Fruit fly (Drosophila melanogaster): ENCODE data around the gene CG2938.

DNA sequence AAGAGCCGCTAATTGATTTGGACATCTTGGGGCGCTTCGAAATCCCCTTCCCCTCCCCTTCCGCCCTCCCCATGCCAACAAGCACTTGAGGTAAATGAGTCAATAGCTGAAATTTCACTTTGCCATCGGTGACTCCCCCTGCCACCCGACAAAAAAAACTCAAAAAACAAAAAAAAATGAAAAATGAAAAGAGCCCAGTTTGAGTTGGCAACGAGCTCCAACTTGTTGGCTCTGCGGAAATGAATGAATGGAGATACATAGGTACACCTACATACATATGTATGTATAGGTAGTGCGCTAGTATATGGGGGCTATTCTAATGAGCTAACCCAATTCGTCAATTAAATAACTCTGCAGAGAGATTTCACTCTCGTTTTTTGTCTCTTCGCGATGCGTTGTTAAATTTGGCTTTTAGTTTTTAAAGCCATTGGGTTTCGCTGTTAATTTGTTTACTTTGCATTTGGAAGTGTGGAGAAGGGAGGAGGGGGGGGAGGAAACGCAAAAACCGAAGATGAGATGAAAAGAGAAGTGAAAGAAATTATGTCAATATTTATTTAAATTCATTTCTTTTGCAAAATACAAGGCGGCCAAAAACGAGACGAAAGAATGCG is 48.6 kb downstream of the CG2938 start:
- TF ChIP-seq CG7101 (tag; optimal IDR thresholded peaks at IDR 0.05) (no peak), Crg-1 (GFP tag; optimal IDR thresholded peaks at IDR 0.05) (no peak), CG7045 (GFP tag; optimal IDR thresholded peaks at IDR 0.05) (no peak), ovo (GFP tag; optimal IDR thresholded peaks at IDR 0.05) (no peak), cnc (optimal IDR thresholded peaks at IDR 0.05) (no peak), kay (GFP tag; ENCODE audit: borderline replicate concordance) (no peak), CG14711 (tag; optimal IDR thresholded peaks at IDR 0.05) (no peak), toe (GFP tag; optimal IDR thresholded peaks at IDR 0.05) (no peak), CG11617 (GFP tag; optimal IDR thresholded peaks at IDR 0.05) (no peak), Hr96 (GFP tag; optimal IDR thresholded peaks at IDR 0.05) (no peak)
